Fruit fly (Drosophila melanogaster) whole organism, embryonic: ENCODE results near the gene CG18622.

Source experiments
- Antp ChIP-seq: fragments of 200-800 bp; sonication (Bioruptor generic); optimal IDR thresholded peaks from 3 replicates; lab custom pipeline; 2016; ENCODE audit warnings: missing biosample characterization, missing genetic modification characterization
- Awh ChIP-seq: fragments of 200-800 bp; sonication (Bioruptor generic); IDR thresholded peaks from 2 replicates; pipeline ENCODE4, ENCODE4 v1.3.6; 2022; ENCODE audit warnings: missing biosample characterization, missing genetic modification characterization
- B-H2 ChIP-seq: fragments of 200-800 bp; sonication (Bioruptor generic); optimal IDR thresholded peaks from 2 replicates; lab custom pipeline; 2018; ENCODE audit warnings: missing biosample characterization, mild to moderate bottlenecking, missing genetic modification characterization
- CG10267 ChIP-seq: fragments of 200-800 bp; sonication (Bioruptor generic); optimal IDR thresholded peaks from 2 replicates; lab custom pipeline; 2018; ENCODE audit warnings: missing biosample characterization, mild to moderate bottlenecking, missing genetic modification characterization, moderate library complexity
- CG10274 ChIP-seq: fragments of 200-800 bp; sonication (Bioruptor generic); optimal IDR thresholded peaks from 3 replicates; lab custom pipeline; 2017; ENCODE audit warnings: missing biosample characterization, mild to moderate bottlenecking, missing genetic modification characterization
- CG11085 ChIP-seq: fragments of 200-800 bp; sonication (Bioruptor generic); IDR thresholded peaks from 2 replicates; pipeline ENCODE4 v1.3.6; 2022; ENCODE audit warnings: missing biosample characterization, missing genetic modification characterization
- CG12104 ChIP-seq: fragments of 200-800 bp; sonication (Bioruptor generic); optimal IDR thresholded peaks from 3 replicates; lab custom pipeline; 2016; ENCODE audit warnings: missing biosample characterization, missing genetic modification characterization
- CG13123 ChIP-seq: fragments of 200-800 bp; sonication (Bioruptor generic); optimal IDR thresholded peaks from 2 replicates; lab custom pipeline; 2016; ENCODE audit warnings: missing biosample characterization, missing genetic modification characterization
- CG13287 ChIP-seq: fragments of 200-800 bp; sonication (Bioruptor generic); IDR thresholded peaks from 2 replicates; pipeline ENCODE4 v1.3.6; 2022; ENCODE audit warnings: missing biosample characterization, missing genetic modification characterization; ENCODE audit not compliant: partially characterized antibody
- CG17802 ChIP-seq: fragments of 200-800 bp; sonication (Bioruptor generic); optimal IDR thresholded peaks from 2 replicates; lab custom pipeline; 2018; ENCODE audit warnings: missing biosample characterization, mild to moderate bottlenecking, missing genetic modification characterization, moderate library complexity
- CG17912 ChIP-seq: fragments of 200-800 bp; sonication (Bioruptor generic); optimal IDR thresholded peaks from 2 replicates; lab custom pipeline; 2018; ENCODE audit warnings: missing biosample characterization, mild to moderate bottlenecking, missing genetic modification characterization
- CG18619 ChIP-seq: fragments of 200-800 bp; sonication (Bioruptor generic); optimal IDR thresholded peaks from 3 replicates; lab custom pipeline; 2017; ENCODE audit warnings: missing biosample characterization, mild to moderate bottlenecking, missing genetic modification characterization
- CG2199 ChIP-seq: fragments of 200-800 bp; sonication (Bioruptor generic); IDR thresholded peaks from 3 replicates; pipeline ENCODE4 v1.3.6; 2022; ENCODE audit warnings: missing biosample characterization, missing genetic modification characterization
- CG30020 ChIP-seq: fragments of 200-800 bp; optimal IDR thresholded peaks from 2 replicates; lab custom pipeline; 2019; ENCODE audit warnings: missing biosample characterization, mild to moderate bottlenecking, missing genetic modification characterization, moderate library complexity
- CG5953 ChIP-seq: fragments of 200-800 bp; sonication (Bioruptor generic); IDR thresholded peaks from 2 replicates; pipeline ENCODE4 v1.3.6; 2022; ENCODE audit warnings: missing biosample characterization, missing genetic modification characterization
- CG6654 ChIP-seq: fragments of 200-800 bp; sonication (Bioruptor generic); optimal IDR thresholded peaks from 2 replicates; lab custom pipeline; 2017; ENCODE audit warnings: missing biosample characterization, mild to moderate bottlenecking, missing genetic modification characterization
- CG6683 ChIP-seq: fragments of 200-800 bp; sonication (Bioruptor generic); optimal IDR thresholded peaks from 2 replicates; lab custom pipeline; 2017; ENCODE audit warnings: missing biosample characterization, mild to moderate bottlenecking, missing genetic modification characterization, missing genetic modification reagents
- CG7357 ChIP-seq: fragments of 200-800 bp; sonication (Bioruptor generic); IDR thresholded peaks from 3 replicates; pipeline ENCODE4 v1.3.6; 2022; ENCODE audit warnings: missing biosample characterization, missing genetic modification characterization
- CG7987 ChIP-seq: fragments of 200-800 bp; sonication (Bioruptor generic); optimal IDR thresholded peaks from 2 replicates; lab custom pipeline; 2018; ENCODE audit warnings: missing biosample characterization, mild to moderate bottlenecking, missing genetic modification characterization, moderate library complexity
- CG8281 ChIP-seq: fragments of 200-800 bp; sonication (Bioruptor generic); optimal IDR thresholded peaks from 2 replicates; lab custom pipeline; 2018; ENCODE audit warnings: missing biosample characterization, mild to moderate bottlenecking, missing genetic modification characterization, moderate library complexity
- CG9215 ChIP-seq: fragments of 200-800 bp; sonication (Bioruptor generic); IDR thresholded peaks from 2 replicates; pipeline ENCODE4 v1.3.6; 2022; ENCODE audit warnings: missing biosample characterization, missing genetic modification characterization
- CG9797 ChIP-seq: fragments of 200-800 bp; sonication (Bioruptor generic); optimal IDR thresholded peaks from 3 replicates; lab custom pipeline; 2018; ENCODE audit warnings: missing biosample characterization, mild to moderate bottlenecking, missing genetic modification characterization
- Deaf1 ChIP-seq: fragments of 200-800 bp; optimal IDR thresholded peaks from 3 replicates; lab custom pipeline; 2019; ENCODE audit warnings: missing biosample characterization, mild to moderate bottlenecking, missing genetic modification characterization, moderate library complexity
- Doc3 ChIP-seq: fragments of 200-800 bp; sonication (Bioruptor generic); IDR thresholded peaks from 3 replicates; pipeline ENCODE4 v1.3.6; 2022; ENCODE audit warnings: missing biosample characterization, missing genetic modification characterization; ENCODE audit not compliant: partially characterized antibody
- Dref ChIP-seq: fragments of 200-800 bp; sonication (Bioruptor generic); IDR thresholded peaks from 2 replicates; pipeline ENCODE4 v1.3.6; 2022; ENCODE audit warnings: missing biosample characterization, missing genetic modification characterization
- H15 ChIP-seq: fragments of 200-800 bp; sonication (Bioruptor generic); IDR thresholded peaks from 3 replicates; pipeline ENCODE4 v1.3.6; 2022; ENCODE audit warnings: missing biosample characterization, missing genetic modification characterization
- Hsf ChIP-seq: fragments of 200-800 bp; sonication (Bioruptor generic); optimal IDR thresholded peaks from 3 replicates; lab custom pipeline; 2016; ENCODE audit warnings: missing biosample characterization, missing genetic modification characterization
- Max ChIP-seq: fragments of 200-800 bp; sonication (Bioruptor generic); optimal IDR thresholded peaks from 2 replicates; lab custom pipeline; 2016; ENCODE audit warnings: missing biosample characterization, mild to moderate bottlenecking, missing genetic modification characterization
- NFAT ChIP-seq: fragments of 200-800 bp; sonication (Bioruptor generic); IDR thresholded peaks from 2 replicates; pipeline ENCODE4 v1.3.6; 2022; ENCODE audit warnings: missing biosample characterization, missing genetic modification characterization
- Nf-YB ChIP-seq: fragments of 200-800 bp; sonication (Bioruptor generic); optimal IDR thresholded peaks from 3 replicates; lab custom pipeline; 2019; ENCODE audit warnings: missing biosample characterization, mild to moderate bottlenecking, missing genetic modification characterization, moderate library complexity
- Ptx1 ChIP-seq: fragments of 200-800 bp; sonication (Bioruptor generic); IDR thresholded peaks from 2 replicates; pipeline ENCODE4 v1.3.6; 2022; ENCODE audit warnings: missing biosample characterization, missing genetic modification characterization
- Taf1 ChIP-seq: fragments of 200-800 bp; sonication (Bioruptor generic); IDR thresholded peaks from 2 replicates; pipeline ENCODE4 v1.3.6; 2022; ENCODE audit warnings: missing biosample characterization, missing genetic modification characterization
- Xrp1 ChIP-seq: fragments of 200-800 bp; sonication (Bioruptor generic); IDR thresholded peaks from 2 replicates; pipeline ENCODE4 v1.3.6; 2022; ENCODE audit warnings: missing biosample characterization, missing genetic modification characterization
- YL-1 ChIP-seq: fragments of 200-800 bp; sonication (Bioruptor generic); optimal IDR thresholded peaks from 3 replicates; lab custom pipeline; 2017; ENCODE audit warnings: missing biosample characterization, mild to moderate bottlenecking, missing genetic modification characterization
- ab ChIP-seq: fragments of 200-800 bp; sonication (Bioruptor generic); optimal IDR thresholded peaks from 2 replicates; lab custom pipeline; 2016; ENCODE audit warnings: missing biosample characterization, missing genetic modification characterization
- bab2 ChIP-seq: fragments of 200-800 bp; sonication (Bioruptor generic); optimal IDR thresholded peaks from 2 replicates; lab custom pipeline; 2016; ENCODE audit warnings: missing biosample characterization, missing genetic modification characterization
- bcd ChIP-seq: fragments of 200-800 bp; sonication (Bioruptor generic); optimal IDR thresholded peaks from 2 replicates; lab custom pipeline; 2017; ENCODE audit warnings: missing biosample characterization, mild to moderate bottlenecking, missing genetic modification characterization
- br ChIP-seq: fragments of >200 bp; optimal IDR thresholded peaks from 2 replicates; lab custom pipeline; 2017
- chif ChIP-seq, 2 experiments: fragments of 200-800 bp; sonication (Bioruptor generic); optimal IDR thresholded peaks; 3 replicates each; lab custom pipeline; 2016; ENCODE audit warnings: missing biosample characterization in 2 of 2, missing genetic modification characterization in 2 of 2
- danr ChIP-seq: fragments of 200-800 bp; sonication (Bioruptor generic); IDR thresholded peaks from 2 replicates; pipeline ENCODE4 v1.3.6; 2022; ENCODE audit warnings: missing biosample characterization, missing genetic modification characterization
- gem ChIP-seq: fragments of 200-800 bp; sonication (Bioruptor generic); optimal IDR thresholded peaks from 2 replicates; lab custom pipeline; 2019; ENCODE audit warnings: missing biosample characterization, mild to moderate bottlenecking, missing genetic modification characterization, moderate library complexity
- gt ChIP-seq: fragments of 200-800 bp; sonication (Bioruptor generic); IDR thresholded peaks from 2 replicates; pipeline ENCODE4 v1.3.6; 2022; ENCODE audit warnings: missing biosample characterization, missing genetic modification characterization
- jumu ChIP-seq: fragments of 200-800 bp; sonication (Bioruptor generic); optimal IDR thresholded peaks from 3 replicates; lab custom pipeline; 2016; ENCODE audit warnings: missing biosample characterization, missing genetic modification characterization
- lab ChIP-seq: fragments of 200-800 bp; sonication (Bioruptor generic); optimal IDR thresholded peaks from 3 replicates; lab custom pipeline; 2017; ENCODE audit warnings: missing biosample characterization, missing genetic modification characterization, mild to moderate bottlenecking, moderate library complexity, missing genetic modification reagents
- nerfin-2 ChIP-seq: fragments of 200-800 bp; sonication (Bioruptor generic); IDR thresholded peaks from 2 replicates; pipeline ENCODE4 v1.3.6; 2022; ENCODE audit warnings: missing biosample characterization, missing genetic modification characterization; ENCODE audit not compliant: partially characterized antibody
- pum ChIP-seq: fragments of 200-800 bp; sonication (Bioruptor generic); optimal IDR thresholded peaks from 2 replicates; lab custom pipeline; 2016; ENCODE audit warnings: missing biosample characterization, missing genetic modification characterization
- ranshi ChIP-seq: fragments of 200-800 bp; sonication (Bioruptor generic); IDR thresholded peaks from 2 replicates; pipeline ENCODE4 v1.3.6; 2022; ENCODE audit warnings: missing biosample characterization, missing genetic modification characterization
- scrt ChIP-seq: fragments of 200-800 bp; sonication (Bioruptor generic); optimal IDR thresholded peaks from 2 replicates; lab custom pipeline; 2018; ENCODE audit warnings: missing biosample characterization, mild to moderate bottlenecking, missing genetic modification characterization, moderate library complexity
- so ChIP-seq: fragments of 200-800 bp; sonication (Bioruptor generic); IDR thresholded peaks from 3 replicates; pipeline ENCODE4 v1.3.6; 2022; ENCODE audit warnings: missing biosample characterization, missing genetic modification characterization
- sob ChIP-seq: fragments of 200-800 bp; sonication (Bioruptor generic); IDR thresholded peaks from 2 replicates; pipeline ENCODE4 v1.3.6; 2022; ENCODE audit warnings: missing biosample characterization, missing genetic modification characterization
- tup ChIP-seq: fragments of 200-800 bp; sonication (Bioruptor generic); optimal IDR thresholded peaks from 2 replicates; lab custom pipeline; 2016; ENCODE audit warnings: missing biosample characterization, mild to moderate bottlenecking, missing genetic modification characterization, moderate library complexity
- wor ChIP-seq: fragments of 200-800 bp; sonication (Bioruptor generic); IDR thresholded peaks from 2 replicates; pipeline ENCODE4 v1.3.6; 2022; ENCODE audit warnings: missing biosample characterization, missing genetic modification characterization
- yki ChIP-seq: fragments of >200 bp; optimal IDR thresholded peaks from 3 replicates; lab custom pipeline; 2018

The CG18622 gene

DNA sequence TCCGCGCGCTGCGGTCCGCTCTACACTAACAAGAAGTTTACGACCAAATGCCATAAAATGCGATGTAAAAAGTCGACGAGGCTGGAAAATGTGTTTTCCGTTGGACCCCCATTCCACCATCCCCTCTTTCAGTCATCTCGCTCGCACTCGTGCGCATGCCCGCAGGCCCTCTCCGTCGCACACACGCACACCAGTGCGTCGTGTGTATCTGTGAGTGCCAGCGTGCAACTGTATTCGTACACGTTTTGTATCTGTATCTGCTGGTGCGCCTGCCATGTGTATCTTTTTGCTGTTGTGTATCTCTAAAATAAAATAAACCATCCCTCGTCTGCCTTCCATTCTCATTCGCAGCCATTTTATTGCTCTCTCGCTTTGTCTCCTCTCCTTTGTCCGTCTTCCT, 27.3 kb downstream of the CG18622 start (continued):
- TF ChIP-seq tup (GFP tag; lab: Kevin White, UChicago), result no peak
- TF ChIP-seq CG18619, result no peak
- TF ChIP-seq CG9215 (GFP tag; lab: Robert Waterston, UW), result no peak
- TF ChIP-seq ab (GFP tag; lab: Kevin White, UChicago), result no peak
- TF ChIP-seq CG7357 (GFP tag; lab: Robert Waterston, UW), result no peak
- TF ChIP-seq jumu (GFP tag; lab: Kevin White, UChicago), result no peak
- no peak for TF ChIP-seq br (lab: Kevin White, UChicago)
- TF ChIP-seq Xrp1, result no peak
- no peak for TF ChIP-seq CG5953
- TF ChIP-seq Ptx1 (GFP tag; lab: Robert Waterston, UW), result no peak
- TF ChIP-seq wor, result no peak
- no peak for TF ChIP-seq CG9797 (GFP tag; lab: Kevin White, UChicago)
- TF ChIP-seq Antp (GFP tag; lab: Kevin White, UChicago), result no peak
- TF ChIP-seq Hsf, result no peak
- no peak for TF ChIP-seq scrt (GFP tag; lab: Kevin White, UChicago)
- TF ChIP-seq sob (GFP tag; lab: Robert Waterston, UW), result no peak
- TF ChIP-seq CG13123 (GFP tag; lab: Kevin White, UChicago), result no peak
- TF ChIP-seq nerfin-2 (GFP tag; lab: Robert Waterston, UW), result no peak
- TF ChIP-seq CG2199 (GFP tag; lab: Robert Waterston, UW), result peak; percentile 36; the same call in 1 of the 3 replicates
- TF ChIP-seq CG30020 (tag; lab: Kevin White, UChicago), result no peak
- no peak for TF ChIP-seq CG6654 (GFP tag; lab: Kevin White, UChicago)
- TF ChIP-seq CG8281 (tag; lab: Kevin White, UChicago), result no peak
- TF ChIP-seq lab (GFP tag; lab: Kevin White, UChicago), result no peak
- TF ChIP-seq yki (lab: Kevin White, UChicago), result no peak
- no peak for TF ChIP-seq Dref
- TF ChIP-seq gt (GFP tag; lab: Robert Waterston, UW), result no peak
- TF ChIP-seq so (GFP tag; lab: Robert Waterston, UW), result no peak
- TF ChIP-seq B-H2, result no peak
- no peak for TF ChIP-seq NFAT (GFP tag; lab: Robert Waterston, UW)
- no peak for TF ChIP-seq CG13287 (GFP tag; lab: Robert Waterston, UW)
- no peak for TF ChIP-seq pum (GFP tag; lab: Kevin White, UChicago)
- TF ChIP-seq Deaf1 (tag; lab: Kevin White, UChicago), result peak; percentile 43
- TF ChIP-seq CG17802, result no peak
- no peak for TF ChIP-seq gem (tag; lab: Kevin White, UChicago)
- TF ChIP-seq CG10267 (tag; lab: Kevin White, UChicago), result no peak
- peak; percentile 90 for TF ChIP-seq Nf-YB
- TF ChIP-seq H15 (GFP tag; lab: Robert Waterston, UW), result no peak
- no peak for TF ChIP-seq Doc3 (GFP tag; lab: Robert Waterston, UW)
- no peak for TF ChIP-seq CG17912 (GFP tag; lab: Kevin White, UChicago)
- TF ChIP-seq Taf1 (GFP tag; lab: Robert Waterston, UW), result no peak
- no peak for TF ChIP-seq CG12104 (GFP tag; lab: Kevin White, UChicago)
- no peak for TF ChIP-seq danr
- no peak for TF ChIP-seq CG7987 (GFP tag; lab: Kevin White, UChicago)
- TF ChIP-seq chif (GFP tag; optimal IDR thresholded peaks at IDR 0.05; lab: Kevin White, UChicago), result no peak
- TF ChIP-seq bab2 (GFP tag; lab: Kevin White, UChicago), result no peak
- no peak for TF ChIP-seq Awh (GFP tag; lab: Robert Waterston, UW)
- TF ChIP-seq CG11085 (GFP tag; lab: Robert Waterston, UW), result no peak
- no peak for TF ChIP-seq Max (GFP tag; lab: Kevin White, UChicago)
- TF ChIP-seq ranshi (GFP tag; lab: Robert Waterston, UW), result no peak
- no peak for TF ChIP-seq CG10274 (GFP tag; lab: Kevin White, UChicago)
- TF ChIP-seq CG6683 (GFP tag; lab: Kevin White, UChicago), result no peak
- TF ChIP-seq bcd (GFP tag; lab: Kevin White, UChicago), result no peak
- no peak for TF ChIP-seq YL-1 (GFP tag; lab: Kevin White, UChicago)
